Worm (Caenorhabditis elegans): ENCODE measurements around the gene irld-29.
A peak's percentile ranks its signal among the peaks of the same experiment; 100 is the strongest.

The irld-29 gene

ce11 chrV:2308246-2308645 lies 30.2 kb downstream of the irld-29 start (continued):
- TF ChIP-seq aptf-3 (GFP tag; IDR thresholded peaks at IDR 0.05) (no peak), Y56A3A.18 (GFP tag; IDR thresholded peaks at IDR 0.05) (no peak), madf-10 (tag; optimal IDR thresholded peaks at IDR 0.05) (peak; percentile 41), F23B12.7 (tag; optimal IDR thresholded peaks at IDR 0.05; ENCODE audit: insufficient read depth) (no peak), cebp-1 (GFP tag; IDR thresholded peaks at IDR 0.05) (no peak), cebp-1 (tag; optimal IDR thresholded peaks at IDR 0.05) (no peak), efl-1 (GFP tag; optimal IDR thresholded peaks at IDR 0.05) (no peak), egrh-3 (GFP tag; IDR thresholded peaks at IDR 0.05) (no peak), ztf-26 (tag; optimal IDR thresholded peaks at IDR 0.05) (no peak), F52B5.7 (tag; optimal IDR thresholded peaks at IDR 0.05) (no peak), F55B11.4 (tag; optimal IDR thresholded peaks at IDR 0.05; ENCODE audit: borderline replicate concordance, insufficient read depth) (no peak), pbrm-1 (GFP tag; IDR thresholded peaks at IDR 0.05) (no peak), lsy-27 (tag; optimal IDR thresholded peaks at IDR 0.05; ENCODE audit: borderline replicate concordance, insufficient read depth) (no peak), Y79H2A.3 (GFP tag; conservative IDR thresholded peaks at IDR 0.05) (no peak), hlh-12 (tag; optimal IDR thresholded peaks at IDR 0.05) (no peak), gei-17 (GFP tag; optimal IDR thresholded peaks at IDR 0.05) (no peak), madf-6 (GFP tag; IDR thresholded peaks at IDR 0.05) (no peak), akir-1 (GFP tag; optimal IDR thresholded peaks at IDR 0.05) (no peak), atf-7 (tag; optimal IDR thresholded peaks at IDR 0.05) (peak; percentile 82), sptf-2 (GFP tag; optimal IDR thresholded peaks at IDR 0.05) (no peak), F37B4.10 (GFP tag; IDR thresholded peaks at IDR 0.05) (no peak), nhr-120 (GFP tag; IDR thresholded peaks at IDR 0.05) (no peak), C06A6.2 (GFP tag; conservative IDR thresholded peaks at IDR 0.05) (no peak), mel-28 (tag; optimal IDR thresholded peaks at IDR 0.05; ENCODE audit: borderline replicate concordance) (no peak), egl-44 (GFP tag; IDR thresholded peaks at IDR 0.05) (0 out of 2 replicates have a peak, but pooled peaks have one; percentile 36), F33H1.4 (GFP tag; IDR thresholded peaks at IDR 0.05) (no peak), T26A5.8 (tag; optimal IDR thresholded peaks at IDR 0.05) (no peak)

DNA sequence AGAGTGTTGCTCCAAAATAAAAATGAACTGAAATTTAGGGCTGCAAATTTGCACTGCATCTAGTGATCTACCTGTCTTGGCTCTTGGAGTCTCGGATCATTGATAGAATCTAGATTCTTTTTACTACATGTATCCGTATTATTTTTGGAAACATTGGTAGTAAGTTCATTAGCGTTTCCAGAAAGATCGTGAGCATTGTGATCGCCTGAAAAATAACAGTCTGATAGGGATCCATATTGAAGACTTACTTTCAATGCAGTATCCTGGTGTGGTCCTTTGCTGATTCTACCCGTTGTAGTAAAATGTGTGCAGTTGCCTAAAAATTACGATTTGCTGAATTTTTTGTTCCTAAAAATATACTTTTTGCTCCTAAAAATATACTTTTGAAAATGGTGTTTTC lies 32.1 kb downstream of the irld-29 start:
- TF ChIP-seq rcor-1 (GFP tag; IDR thresholded peaks at IDR 0.05) (no peak), tlf-1 (GFP tag; optimal IDR thresholded peaks at IDR 0.05) (no peak), T26A5.8 (tag; optimal IDR thresholded peaks at IDR 0.05) (no peak), atf-7 (tag; optimal IDR thresholded peaks at IDR 0.05) (no peak), Y56A3A.18 (GFP tag; IDR thresholded peaks at IDR 0.05) (no peak), aptf-2 (GFP tag; conservative IDR thresholded peaks at IDR 0.05) (no peak), let-607 (tag; optimal IDR thresholded peaks at IDR 0.05) (no peak)

ce11 chrV:2303775-2304174 lies 34.7 kb downstream of the irld-29 start, which contains the start of gene irld-15:
Gene irld-15 (minus strand): TSS chrV:2303875.
- TF ChIP-seq snpc-1.3 (tag; optimal IDR thresholded peaks at IDR 0.05; ENCODE audit: insufficient read depth) (no peak), F22D6.2 (tag; optimal IDR thresholded peaks at IDR 0.05) (no peak), sdz-38 (tag; optimal IDR thresholded peaks at IDR 0.05) (no peak), atf-7 (tag; optimal IDR thresholded peaks at IDR 0.05) (no peak), nhr-80 (tag; optimal IDR thresholded peaks at IDR 0.05) (no peak), snpc-3.4 (tag; optimal IDR thresholded peaks at IDR 0.05) (no peak), Y79H2A.3 (GFP tag; conservative IDR thresholded peaks at IDR 0.05) (no peak), ceh-58 (GFP tag; IDR thresholded peaks at IDR 0.05) (no peak), B0261.1 (tag; optimal IDR thresholded peaks at IDR 0.05) (no peak), F37B4.10 (GFP tag; IDR thresholded peaks at IDR 0.05) (no peak), ama-1 (optimal IDR thresholded peaks at IDR 0.05) (no peak), ama-1 (GFP tag; optimal IDR thresholded peaks at IDR 0.05) (no peak)
